1 fruit fly cellular context compared by ENCODE assay signal in the genomic region with DNA sequence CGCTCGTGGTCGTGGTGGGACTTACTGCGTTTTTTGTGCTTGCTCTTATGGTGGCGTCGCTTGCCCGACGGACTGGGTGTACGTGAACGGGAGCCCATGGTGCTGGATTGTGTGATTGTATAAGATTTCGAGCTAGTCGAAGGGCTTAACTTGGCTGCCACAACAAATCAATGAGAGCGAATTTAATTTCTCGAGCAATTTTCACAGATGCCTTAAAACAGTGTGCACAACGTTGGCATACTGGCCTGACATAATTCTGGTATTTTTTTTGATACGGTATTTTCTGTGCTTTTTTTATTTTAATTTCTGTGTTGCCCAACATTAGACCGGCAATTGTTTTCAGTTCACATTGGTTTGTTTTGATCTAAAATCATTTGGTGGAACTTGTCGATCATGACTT.
A peak's percentile ranks its signal among the peaks of the same experiment; 100 is the strongest.
TF ChIP-seq lines count a peak whose summit lies in the region.

A gene (minus strand): TSS at position 227 of the 400 bp plus-strand sequence.

TF ChIP-seq in whole organism, embryonic, 481 proteins besides CTCF, POLR2A, EP300 and RAD21 (continued from another document and continues in another):
- TF ChIP-seq HLH4C (GFP tag; IDR thresholded peaks at IDR 0.05; lab: Robert Waterston, UW; ENCODE audit: partially characterized antibody) (no peak), CG18476 (GFP tag; optimal IDR thresholded peaks at IDR 0.05; lab: Kevin White, UChicago) (no peak), CG14050 (GFP tag; IDR thresholded peaks at IDR 0.05; lab: Robert Waterston, UW) (no peak), gfzf (GFP tag; optimal IDR thresholded peaks at IDR 0.05; lab: Kevin White, UChicago) (peak; percentile 67), CG13123 (GFP tag; optimal IDR thresholded peaks at IDR 0.05; lab: Kevin White, UChicago) (no peak), Hr51 (GFP tag; optimal IDR thresholded peaks at IDR 0.05; lab: Kevin White, UChicago) (peak in 1 of 2 experiments; percentile 6), CG1602 (GFP tag; optimal IDR thresholded peaks at IDR 0.05; lab: Kevin White, UChicago) (no peak), Lpt (GFP tag; optimal IDR thresholded peaks at IDR 0.05; lab: Kevin White, UChicago) (no peak), CG4854 (GFP tag; optimal IDR thresholded peaks at IDR 0.05; lab: Kevin White, UChicago) (no peak), Gsc (GFP tag; IDR thresholded peaks at IDR 0.05; lab: Robert Waterston, UW) (no peak), CG17568 (GFP tag; optimal IDR thresholded peaks at IDR 0.05; lab: Kevin White, UChicago) (no peak), CG7357 (GFP tag; IDR thresholded peaks at IDR 0.05; lab: Robert Waterston, UW) (no peak), YL-1 (GFP tag; optimal IDR thresholded peaks at IDR 0.05; lab: Kevin White, UChicago) (peak; percentile 55), ind (GFP tag; optimal IDR thresholded peaks at IDR 0.05; lab: Kevin White, UChicago) (no peak), CG31224 (GFP tag; IDR thresholded peaks at IDR 0.05; lab: Robert Waterston, UW) (no peak), tll (GFP tag; optimal IDR thresholded peaks at IDR 0.05; lab: Kevin White, UChicago) (no peak), CG6765 (GFP tag; optimal IDR thresholded peaks at IDR 0.05; lab: Kevin White, UChicago) (no peak), C15 (GFP tag; IDR thresholded peaks at IDR 0.05; lab: Robert Waterston, UW) (no peak), CG1832 (GFP tag; optimal IDR thresholded peaks at IDR 0.05; lab: Kevin White, UChicago) (no peak), CG4617 (GFP tag; optimal IDR thresholded peaks at IDR 0.05; lab: Kevin White, UChicago; ENCODE audit: borderline replicate concordance) (peak; percentile 87), esg (GFP tag; conservative IDR thresholded peaks at IDR 0.05; lab: Robert Waterston, UW) (no peak), CG4820 (GFP tag; optimal IDR thresholded peaks at IDR 0.05; lab: Kevin White, UChicago) (no peak), CG32772 (GFP tag; IDR thresholded peaks at IDR 0.05; lab: Robert Waterston, UW) (peak; percentile 77), tap (tag; optimal IDR thresholded peaks at IDR 0.05; lab: Kevin White, UChicago) (no peak), D19A (tag; optimal IDR thresholded peaks at IDR 0.05; lab: Kevin White, UChicago) (no peak), cas (GFP tag; IDR thresholded peaks at IDR 0.05; lab: Robert Waterston, UW) (no peak), CoRest (tag; optimal IDR thresholded peaks at IDR 0.05; lab: Kevin White, UChicago) (no peak), CG7786 (GFP tag; optimal IDR thresholded peaks at IDR 0.05; lab: Kevin White, UChicago) (peak; percentile 33), abd-A (tag; optimal IDR thresholded peaks at IDR 0.05; lab: Kevin White, UChicago) (no peak), pnt (GFP tag; optimal IDR thresholded peaks at IDR 0.05; lab: Kevin White, UChicago) (no peak), CG3407 (GFP tag; optimal IDR thresholded peaks at IDR 0.05; lab: Kevin White, UChicago) (no peak), CG11247 (GFP tag; IDR thresholded peaks at IDR 0.05; lab: Robert Waterston, UW) (peak; percentile 39; the same call in 1 of the 2 replicates), MESR4 (GFP tag; optimal IDR thresholded peaks at IDR 0.05; lab: Kevin White, UChicago) (peak; percentile 85), eyg (GFP tag; optimal IDR thresholded peaks at IDR 0.05; lab: Kevin White, UChicago) (peak; percentile 25), CG10654 (GFP tag; optimal IDR thresholded peaks at IDR 0.05; lab: Kevin White, UChicago) (no peak), CkIIα-i1 (GFP tag; IDR thresholded peaks at IDR 0.05; lab: Robert Waterston, UW) (no peak), CG8281 (tag; optimal IDR thresholded peaks at IDR 0.05; lab: Kevin White, UChicago) (no peak), CG10462 (GFP tag; optimal IDR thresholded peaks at IDR 0.05; lab: Kevin White, UChicago) (no peak), Pdp1 (GFP tag; optimal IDR thresholded peaks at IDR 0.05; lab: Kevin White, UChicago) (peak in 1 of 2 experiments; percentile 81), CG4328 (GFP tag; optimal IDR thresholded peaks at IDR 0.05; lab: Kevin White, UChicago) (no peak), CG10979 (tag; optimal IDR thresholded peaks at IDR 0.05; lab: Kevin White, UChicago) (no peak), CG32532 (GFP tag; IDR thresholded peaks at IDR 0.05; lab: Robert Waterston, UW) (no peak), CG4730 (GFP tag; IDR thresholded peaks at IDR 0.05; lab: Robert Waterston, UW) (no peak), Ets97D (GFP tag; optimal IDR thresholded peaks at IDR 0.05; lab: Kevin White, UChicago) (peak; percentile 37), Sin3A (optimal IDR thresholded peaks at IDR 0.05; lab: Kevin White, UChicago) (peak; percentile 18), CG17829 (tag; optimal IDR thresholded peaks at IDR 0.05; lab: Kevin White, UChicago) (no peak), dmrt99B (tag; optimal IDR thresholded peaks at IDR 0.05; lab: Kevin White, UChicago) (no peak), sqz (GFP tag; optimal IDR thresholded peaks at IDR 0.05; lab: Kevin White, UChicago) (no peak), fd96Cb (tag; optimal IDR thresholded peaks at IDR 0.05; lab: Kevin White, UChicago) (no peak), lmd (GFP tag; IDR thresholded peaks at IDR 0.05; lab: Robert Waterston, UW) (peak; percentile 26; the same call in 1 of the 2 replicates), CG34422 (GFP tag; IDR thresholded peaks at IDR 0.05; lab: Robert Waterston, UW) (peak; percentile 64; the same call in 1 of the 3 replicates), da (GFP tag; optimal IDR thresholded peaks at IDR 0.05; lab: Kevin White, UChicago) (no peak), NC2α (GFP tag; optimal IDR thresholded peaks at IDR 0.05; lab: Kevin White, UChicago) (no peak), knrl (GFP tag; IDR thresholded peaks at IDR 0.05; lab: Robert Waterston, UW; ENCODE audit: partially characterized antibody) (no peak), CG17912 (GFP tag; optimal IDR thresholded peaks at IDR 0.05; lab: Kevin White, UChicago) (no peak), cato (GFP tag; optimal IDR thresholded peaks at IDR 0.05; lab: Kevin White, UChicago; ENCODE audit: borderline replicate concordance) (no peak), Eip74EF (GFP tag; optimal IDR thresholded peaks at IDR 0.05; lab: Kevin White, UChicago) (no peak), CG2875 (GFP tag; optimal IDR thresholded peaks at IDR 0.05; lab: Kevin White, UChicago) (no peak), CG43689 (GFP tag; IDR thresholded peaks at IDR 0.05; lab: Robert Waterston, UW) (no peak), Atf6 (GFP tag; IDR thresholded peaks at IDR 0.05; lab: Robert Waterston, UW) (no peak), tx (GFP tag; optimal IDR thresholded peaks at IDR 0.05; lab: Kevin White, UChicago) (no peak), CG3065 (GFP tag; optimal IDR thresholded peaks at IDR 0.05; lab: Kevin White, UChicago) (no peak), CG2202 (tag; optimal IDR thresholded peaks at IDR 0.05; lab: Kevin White, UChicago) (no peak), CG42726 (GFP tag; IDR thresholded peaks at IDR 0.05; lab: Robert Waterston, UW; ENCODE audit: partially characterized antibody) (no peak), Tbp (GFP tag; optimal IDR thresholded peaks at IDR 0.05; lab: Kevin White, UChicago) (no peak), CG17802 (tag; optimal IDR thresholded peaks at IDR 0.05; lab: Kevin White, UChicago) (no peak), CG9215 (GFP tag; IDR thresholded peaks at IDR 0.05; lab: Robert Waterston, UW) (no peak), prd (optimal IDR thresholded peaks at IDR 0.05; lab: Kevin White, UChicago) (no peak), prd (GFP tag; IDR thresholded peaks at IDR 0.05; lab: Robert Waterston, UW) (no peak), MBD-R2 (GFP tag; IDR thresholded peaks at IDR 0.05; lab: Robert Waterston, UW) (peak; percentile 88), Neu2 (GFP tag; optimal IDR thresholded peaks at IDR 0.05; lab: Kevin White, UChicago; ENCODE audit: borderline replicate concordance) (no peak), CG14014 (GFP tag; IDR thresholded peaks at IDR 0.05; lab: Robert Waterston, UW) (no peak), CG14860 (GFP tag; IDR thresholded peaks at IDR 0.05; lab: Robert Waterston, UW; ENCODE audit: partially characterized antibody) (no peak), GATAe (GFP tag; conservative IDR thresholded peaks at IDR 0.05; lab: Robert Waterston, UW) (no peak), CG1603 (tag; optimal IDR thresholded peaks at IDR 0.05; lab: Kevin White, UChicago) (no peak), CG3838 (GFP tag; optimal IDR thresholded peaks at IDR 0.05; lab: Kevin White, UChicago) (no peak), CG14441 (GFP tag; IDR thresholded peaks at IDR 0.05; lab: Robert Waterston, UW) (no peak), CrebB (tag; optimal IDR thresholded peaks at IDR 0.05; lab: Kevin White, UChicago) (no peak), bab2 (GFP tag; optimal IDR thresholded peaks at IDR 0.05; lab: Kevin White, UChicago) (no peak), CG6854 (GFP tag; optimal IDR thresholded peaks at IDR 0.05; lab: Kevin White, UChicago) (no peak), croc (GFP tag; conservative IDR thresholded peaks at IDR 0.05; lab: Robert Waterston, UW) (no peak), Dbx (GFP tag; IDR thresholded peaks at IDR 0.05; lab: Robert Waterston, UW) (peak; percentile 57; the same call in 1 of the 3 replicates), unpg (GFP tag; optimal IDR thresholded peaks at IDR 0.05; lab: Kevin White, UChicago) (no peak), mam (GFP tag; optimal IDR thresholded peaks at IDR 0.05; lab: Kevin White, UChicago) (peak; percentile 53), dimm (GFP tag; IDR thresholded peaks at IDR 0.05; lab: Robert Waterston, UW) (no peak), CG17186 (GFP tag; optimal IDR thresholded peaks at IDR 0.05; lab: Kevin White, UChicago) (no peak), Dad (GFP tag; optimal IDR thresholded peaks at IDR 0.05; lab: Kevin White, UChicago) (peak; percentile 5), lola (GFP tag; optimal IDR thresholded peaks at IDR 0.05; lab: Kevin White, UChicago) (no peak), gro (GFP tag; optimal IDR thresholded peaks at IDR 0.05; lab: Kevin White, UChicago) (peak; percentile 20), H2.0 (GFP tag; IDR thresholded peaks at IDR 0.05; lab: Robert Waterston, UW) (no peak), CG7928 (GFP tag; optimal IDR thresholded peaks at IDR 0.05; lab: Kevin White, UChicago) (no peak), Atf-2 (GFP tag; optimal IDR thresholded peaks at IDR 0.05; lab: Kevin White, UChicago) (no peak), Taf1 (GFP tag; IDR thresholded peaks at IDR 0.05; lab: Robert Waterston, UW) (no peak), Atf3 (GFP tag; optimal IDR thresholded peaks at IDR 0.05; lab: Kevin White, UChicago) (no peak), az2 (GFP tag; optimal IDR thresholded peaks at IDR 0.05; lab: Kevin White, UChicago) (no peak), gt (GFP tag; IDR thresholded peaks at IDR 0.05; lab: Robert Waterston, UW) (no peak), CG9437 (GFP tag; optimal IDR thresholded peaks at IDR 0.05; lab: Kevin White, UChicago) (no peak), lab (GFP tag; optimal IDR thresholded peaks at IDR 0.05; lab: Kevin White, UChicago) (peak; percentile 33), CG33213 (GFP tag; optimal IDR thresholded peaks at IDR 0.05; lab: Kevin White, UChicago) (peak; percentile 37), CG15269 (tag; optimal IDR thresholded peaks at IDR 0.05; lab: Kevin White, UChicago) (no peak), maf-S (GFP tag; optimal IDR thresholded peaks at IDR 0.05; lab: Kevin White, UChicago) (no peak), CG3726 (GFP tag; IDR thresholded peaks at IDR 0.05; lab: Robert Waterston, UW) (no peak), TFAM (GFP tag; optimal IDR thresholded peaks at IDR 0.05; lab: Kevin White, UChicago) (no peak), CG2889 (GFP tag; IDR thresholded peaks at IDR 0.05; lab: Robert Waterston, UW) (no peak), CG1647 (GFP tag; optimal IDR thresholded peaks at IDR 0.05; lab: Kevin White, UChicago) (no peak), crc (GFP tag; optimal IDR thresholded peaks at IDR 0.05; lab: Kevin White, UChicago) (no peak), tup (GFP tag; optimal IDR thresholded peaks at IDR 0.05; lab: Kevin White, UChicago) (no peak), E2f1 (GFP tag; IDR thresholded peaks at IDR 0.05; lab: Robert Waterston, UW) (no peak), seq (GFP tag; IDR thresholded peaks at IDR 0.05; lab: Robert Waterston, UW) (no peak), Scr (GFP tag; IDR thresholded peaks at IDR 0.05; lab: Robert Waterston, UW; ENCODE audit: partially characterized antibody) (no peak), CG12104 (GFP tag; optimal IDR thresholded peaks at IDR 0.05; lab: Kevin White, UChicago) (no peak), CG11398 (GFP tag; optimal IDR thresholded peaks at IDR 0.05; lab: Kevin White, UChicago) (no peak), NC2β (GFP tag; optimal IDR thresholded peaks at IDR 0.05; lab: Kevin White, UChicago) (no peak), CG17361 (GFP tag; IDR thresholded peaks at IDR 0.05; lab: Robert Waterston, UW) (no peak), CG12236 (GFP tag; optimal IDR thresholded peaks at IDR 0.05; lab: Kevin White, UChicago) (no peak), tgo (GFP tag; IDR thresholded peaks at IDR 0.05; lab: Robert Waterston, UW) (peak; percentile 28; the same call in 1 of the 3 replicates), ara (GFP tag; IDR thresholded peaks at IDR 0.05; lab: Robert Waterston, UW) (no peak), CG8359 (GFP tag; optimal IDR thresholded peaks at IDR 0.05; lab: Kevin White, UChicago; ENCODE audit: borderline replicate concordance) (no peak), CG17385 (GFP tag; optimal IDR thresholded peaks at IDR 0.05; lab: Kevin White, UChicago) (no peak), CG1024 (GFP tag; IDR thresholded peaks at IDR 0.05; lab: Robert Waterston, UW) (no peak), pb (GFP tag; optimal IDR thresholded peaks at IDR 0.05; lab: Kevin White, UChicago) (no peak), CG11723 (GFP tag; optimal IDR thresholded peaks at IDR 0.05; lab: Kevin White, UChicago) (no peak), CG17328 (GFP tag; IDR thresholded peaks at IDR 0.05; lab: Robert Waterston, UW) (no peak), CG1233 (GFP tag; optimal IDR thresholded peaks at IDR 0.05; lab: Kevin White, UChicago) (no peak), CG12299 (tag; optimal IDR thresholded peaks at IDR 0.05; lab: Kevin White, UChicago) (no peak), Opbp (GFP tag; IDR thresholded peaks at IDR 0.05; lab: Robert Waterston, UW; ENCODE audit: partially characterized antibody) (no peak), vfl (GFP tag; optimal IDR thresholded peaks at IDR 0.05; lab: Kevin White, UChicago) (no peak), HLH3B (GFP tag; IDR thresholded peaks at IDR 0.05; lab: Robert Waterston, UW) (no peak), CG7556 (GFP tag; optimal IDR thresholded peaks at IDR 0.05; lab: Kevin White, UChicago) (no peak), Optix (GFP tag; IDR thresholded peaks at IDR 0.05; lab: Robert Waterston, UW) (no peak), tin (GFP tag; optimal IDR thresholded peaks at IDR 0.05; lab: Kevin White, UChicago) (peak; percentile 22), ewg (GFP tag; optimal IDR thresholded peaks at IDR 0.05; lab: Kevin White, UChicago) (no peak)
